Worm (Caenorhabditis elegans) whole organism, mixed stage, embryonic: ENCODE data around the gene sri-77.

Source experiments
- M03D4.4 ChIP-seq: sonication (generic microtip); optimal IDR thresholded peaks from 2 replicates; lab custom pipeline; 2017; ENCODE audit warnings: mild to moderate bottlenecking, missing genetic modification characterization, missing compliant biosample characterization
- bed-3 ChIP-seq: fragments of 200-800 bp; sonication (Bioruptor generic); optimal IDR thresholded peaks from 3 replicates; lab custom pipeline; 2018; ENCODE audit warnings: mild to moderate bottlenecking, missing genetic modification characterization, moderate library complexity, missing compliant biosample characterization
- blmp-1 ChIP-seq: fragments of 150-350 bp; optimal IDR thresholded peaks from 2 replicates; lab custom pipeline; 2014; ENCODE audit warnings: missing biosample characterization, missing genetic modification characterization
- ceh-39 ChIP-seq: fragments of 150-350 bp; optimal IDR thresholded peaks from 2 replicates; lab custom pipeline; 2014; ENCODE audit warnings: missing biosample characterization, missing genetic modification characterization
- ceh-43 ChIP-seq: fragments of 200-800 bp; sonication (Bioruptor generic); optimal IDR thresholded peaks from 2 replicates; lab custom pipeline; 2018; ENCODE audit warnings: mild to moderate bottlenecking, missing genetic modification characterization, moderate library complexity, missing compliant biosample characterization
- ceh-83 ChIP-seq: fragments of 200-800 bp; sonication (Bioruptor generic); optimal IDR thresholded peaks from 2 replicates; lab custom pipeline; 2018; ENCODE audit warnings: mild to moderate bottlenecking, missing genetic modification characterization, missing compliant biosample characterization
- ces-1 ChIP-seq: fragments of 150-350 bp; optimal IDR thresholded peaks from 2 replicates; lab custom pipeline; 2014; ENCODE audit warnings: missing biosample characterization, missing genetic modification reagents, missing genetic modification characterization
- cnd-1 ChIP-seq: fragments of 200-800 bp; sonication (Bioruptor generic); optimal IDR thresholded peaks from 2 replicates; lab custom pipeline; 2018; ENCODE audit warnings: mild to moderate bottlenecking, missing genetic modification characterization, missing compliant biosample characterization
- drap-1 ChIP-seq: fragments of 200-800 bp; sonication (Bioruptor generic); optimal IDR thresholded peaks from 3 replicates; lab custom pipeline; 2018; ENCODE audit warnings: mild to moderate bottlenecking, missing genetic modification characterization, missing compliant biosample characterization
- elt-1 ChIP-seq: sonication (generic microtip); optimal IDR thresholded peaks from 2 replicates; lab custom pipeline; 2017; ENCODE audit warnings: missing genetic modification characterization, mild to moderate bottlenecking, missing compliant biosample characterization, antibody characterized with exemption, moderate library complexity, borderline replicate concordance; ENCODE audit not compliant: insufficient read depth
- elt-3 ChIP-seq: fragments of 150-350 bp; optimal IDR thresholded peaks from 2 replicates; lab custom pipeline; 2014; ENCODE audit warnings: missing biosample characterization, missing genetic modification characterization
- flh-1 ChIP-seq: fragments of 200-800 bp; sonication (Bioruptor generic); optimal IDR thresholded peaks from 2 replicates; lab custom pipeline; 2018; ENCODE audit warnings: mild to moderate bottlenecking, missing genetic modification characterization, moderate library complexity, missing compliant biosample characterization
- ham-2 ChIP-seq: fragments of 200-800 bp; sonication (Bioruptor generic); optimal IDR thresholded peaks from 2 replicates; lab custom pipeline; 2018; ENCODE audit warnings: mild to moderate bottlenecking, missing genetic modification characterization, missing compliant biosample characterization
- hlh-1 ChIP-seq: fragments of 150-350 bp; optimal IDR thresholded peaks from 2 replicates; lab custom pipeline; 2014; ENCODE audit warnings: missing biosample characterization, missing genetic modification reagents, missing genetic modification characterization
- lin-13 ChIP-seq: fragments of 150-350 bp; optimal IDR thresholded peaks from 2 replicates; lab custom pipeline; 2014; ENCODE audit warnings: missing biosample characterization, missing genetic modification characterization
- lin-32 ChIP-seq: fragments of 200-800 bp; sonication (Bioruptor generic); optimal IDR thresholded peaks from 2 replicates; lab custom pipeline; 2018; ENCODE audit warnings: mild to moderate bottlenecking, missing genetic modification characterization, missing compliant biosample characterization
- lsy-2 ChIP-seq: fragments of 150-350 bp; optimal IDR thresholded peaks from 2 replicates; lab custom pipeline; 2014; ENCODE audit warnings: missing biosample characterization, missing genetic modification characterization
- mab-5 ChIP-seq: fragments of 150-350 bp; optimal IDR thresholded peaks from 2 replicates; lab custom pipeline; 2014; ENCODE audit warnings: missing biosample characterization, missing genetic modification characterization
- mep-1 ChIP-seq: fragments of 150-350 bp; optimal IDR thresholded peaks from 2 replicates; lab custom pipeline; 2017; ENCODE audit warnings: missing biosample characterization, missing genetic modification reagents, missing genetic modification characterization, inconsistent platforms
- mls-2 ChIP-seq: sonication (generic microtip); optimal IDR thresholded peaks from 2 replicates; lab custom pipeline; 2016; ENCODE audit warnings: mild to moderate bottlenecking, missing genetic modification characterization, moderate library complexity, missing compliant biosample characterization
- nhr-12 ChIP-seq: fragments of 150-350 bp; optimal IDR thresholded peaks from 2 replicates; lab custom pipeline; 2014; ENCODE audit warnings: missing biosample characterization, missing genetic modification characterization
- nhr-2 ChIP-seq: fragments of 150-350 bp; optimal IDR thresholded peaks from 2 replicates; lab custom pipeline; 2014; ENCODE audit warnings: missing biosample characterization, missing genetic modification characterization
- nhr-237 ChIP-seq: fragments of 150-350 bp; optimal IDR thresholded peaks from 2 replicates; lab custom pipeline; 2014; ENCODE audit warnings: missing biosample characterization, missing genetic modification characterization
- nhr-28 ChIP-seq: fragments of 150-350 bp; optimal IDR thresholded peaks from 2 replicates; lab custom pipeline; 2014; ENCODE audit warnings: missing biosample characterization, missing genetic modification characterization
- nhr-76 ChIP-seq: sonication (generic microtip); optimal IDR thresholded peaks from 2 replicates; lab custom pipeline; 2017; ENCODE audit warnings: missing biosample characterization, missing genetic modification characterization
- pha-4 ChIP-seq: fragments of 150-350 bp; optimal IDR thresholded peaks from 2 replicates; lab custom pipeline; 2018; ENCODE audit warnings: missing biosample characterization, missing genetic modification reagents, missing genetic modification characterization
- sem-2 ChIP-seq: fragments of 200-800 bp; sonication (Bioruptor generic); optimal IDR thresholded peaks from 2 replicates; lab custom pipeline; 2018; ENCODE audit warnings: mild to moderate bottlenecking, missing genetic modification characterization, missing compliant biosample characterization
- snpc-4 ChIP-seq: fragments of 150-350 bp; optimal IDR thresholded peaks from 2 replicates; lab custom pipeline; 2014; ENCODE audit warnings: missing biosample characterization, missing genetic modification characterization
- sptf-1 ChIP-seq: sonication (generic microtip); optimal IDR thresholded peaks from 2 replicates; lab custom pipeline; 2017; ENCODE audit warnings: mild to moderate bottlenecking, missing genetic modification characterization, moderate library complexity, missing compliant biosample characterization
- tbx-8 ChIP-seq: fragments of 200-800 bp; sonication (Bioruptor generic); optimal IDR thresholded peaks from 2 replicates; lab custom pipeline; 2018; ENCODE audit warnings: mild to moderate bottlenecking, missing genetic modification characterization, moderate library complexity, missing compliant biosample characterization
- unc-120 ChIP-seq: sonication (generic microtip); optimal IDR thresholded peaks from 2 replicates; lab custom pipeline; 2017; ENCODE audit warnings: missing genetic modification characterization, missing compliant biosample characterization; ENCODE audit not compliant: poor library complexity, severe bottlenecking
- unc-39 ChIP-seq: fragments of 150-350 bp; optimal IDR thresholded peaks from 2 replicates; lab custom pipeline; 2014; ENCODE audit warnings: missing biosample characterization, missing genetic modification characterization
- unc-62 ChIP-seq: fragments of 150-350 bp; optimal IDR thresholded peaks from 2 replicates; lab custom pipeline; 2014; ENCODE audit warnings: missing biosample characterization, missing genetic modification reagents, missing genetic modification characterization
- zip-8 ChIP-seq: fragments of 150-350 bp; optimal IDR thresholded peaks from 2 replicates; lab custom pipeline; 2014; ENCODE audit warnings: missing biosample characterization, missing genetic modification characterization
- ztf-11 ChIP-seq: fragments of 150-350 bp; optimal IDR thresholded peaks from 2 replicates; lab custom pipeline; 2014; ENCODE audit warnings: missing biosample characterization, missing genetic modification characterization

Gene sri-77

ce11 chrII:2570384-2570964 lies 34.7 kb downstream of the sri-77 start:
- TF ChIP-seq bed-3 (peak; percentile 70), sptf-1 (peak; percentile 84), unc-120 (tag; lab: Kevin White, UChicago) (peak; percentile 39), M03D4.4 (tag; lab: Kevin White, UChicago) (peak; percentile 79)

ce11 chrII:2564899-2565298 lies 40.3 kb downstream of the sri-77 start, which contains the start of gene usp-39:
Gene usp-39 (plus strand): TSS chrII:2565275.
- TF ChIP-seq ham-2 (GFP tag; lab: Kevin White, UChicago), result no peak
- no peak for TF ChIP-seq blmp-1 (tag; lab: Kevin White, UChicago)
- TF ChIP-seq hlh-1 (tag; lab: Kevin White, UChicago), result no peak
- peak; percentile 66 for TF ChIP-seq mep-1
- TF ChIP-seq nhr-28, result no peak
- no peak for TF ChIP-seq elt-1
- TF ChIP-seq unc-120 (tag; lab: Kevin White, UChicago), result no peak
- peak; percentile 46 for TF ChIP-seq lin-13 (tag; lab: Kevin White, UChicago)
- TF ChIP-seq zip-8 (tag; lab: Kevin White, UChicago), result no peak
- no peak for TF ChIP-seq nhr-12 (tag; lab: Kevin White, UChicago)
- TF ChIP-seq M03D4.4 (tag; lab: Kevin White, UChicago), result no peak
- peak; percentile 25 for TF ChIP-seq sptf-1
- TF ChIP-seq nhr-237 (tag; lab: Kevin White, UChicago), result peak; percentile 65
- no peak for TF ChIP-seq drap-1 (GFP tag; lab: Kevin White, UChicago)
- TF ChIP-seq ztf-11 (tag; lab: Kevin White, UChicago), result no peak
- TF ChIP-seq tbx-8 (GFP tag; lab: Kevin White, UChicago), result no peak
- TF ChIP-seq nhr-2 (tag; lab: Kevin White, UChicago), result no peak
- TF ChIP-seq lin-32 (GFP tag; lab: Kevin White, UChicago), result no peak
- peak; percentile 65 for TF ChIP-seq pha-4
- no peak for TF ChIP-seq nhr-76
- TF ChIP-seq mab-5, result peak; percentile 80
- no peak for TF ChIP-seq elt-3 (tag; lab: Kevin White, UChicago)
- TF ChIP-seq unc-39 (tag; lab: Kevin White, UChicago), result no peak
- no peak for TF ChIP-seq mls-2 (tag; lab: Kevin White, UChicago)
- TF ChIP-seq bed-3, result no peak
- TF ChIP-seq ces-1 (GFP tag; lab: Kevin White, UChicago), result peak; percentile 98
- no peak for TF ChIP-seq sem-2
- TF ChIP-seq cnd-1 (tag; lab: Kevin White, UChicago), result no peak
- TF ChIP-seq flh-1 (GFP tag; lab: Kevin White, UChicago), result no peak
- peak; percentile 26 for TF ChIP-seq ceh-83
- no peak for TF ChIP-seq snpc-4 (tag; lab: Kevin White, UChicago)
- TF ChIP-seq ceh-43 (GFP tag; lab: Kevin White, UChicago), result no peak
- no peak for TF ChIP-seq unc-62 (GFP tag; lab: Kevin White, UChicago)
- TF ChIP-seq ceh-39 (tag; lab: Kevin White, UChicago), result no peak
- TF ChIP-seq lsy-2 (tag; lab: Kevin White, UChicago), result peak; percentile 80

ce11 chrII:2563973-2564372 lies 41.2 kb downstream of the sri-77 start, which contains the start of gene nep-18:
Gene nep-18 (minus strand): TSS chrII:2564073.
- no peak for TF ChIP-seq ham-2 (GFP tag; lab: Kevin White, UChicago)
- TF ChIP-seq lsy-2 (tag; lab: Kevin White, UChicago), result no peak
- no peak for TF ChIP-seq M03D4.4 (tag; lab: Kevin White, UChicago)
- TF ChIP-seq hlh-1 (tag; lab: Kevin White, UChicago), result no peak
- no peak for TF ChIP-seq unc-39 (tag; lab: Kevin White, UChicago)
- no peak for TF ChIP-seq nhr-2 (tag; lab: Kevin White, UChicago)
- no peak for TF ChIP-seq ztf-11 (tag; lab: Kevin White, UChicago)
- TF ChIP-seq snpc-4 (tag; lab: Kevin White, UChicago), result no peak
- no peak for TF ChIP-seq elt-1
- TF ChIP-seq mls-2 (tag; lab: Kevin White, UChicago), result no peak
- TF ChIP-seq nhr-12 (tag; lab: Kevin White, UChicago), result no peak
- no peak for TF ChIP-seq pha-4
